Fruit fly (Drosophila melanogaster) whole organism, embryonic: ENCODE data around the gene Upf1.

ENCODE experiments used
- Bdp1 ChIP-seq: fragments of 200-800 bp; sonication (Bioruptor generic); optimal IDR thresholded peaks from 3 replicates; lab custom pipeline; 2016; ENCODE audit warnings: missing biosample characterization, missing genetic modification characterization
- CG11696 ChIP-seq: fragments of 200-800 bp; sonication (Bioruptor generic); IDR thresholded peaks from 2 replicates; pipeline ENCODE4 v1.3.6; 2022; ENCODE audit warnings: missing biosample characterization, missing genetic modification characterization
- CG11723 ChIP-seq: fragments of 200-800 bp; sonication (Bioruptor generic); optimal IDR thresholded peaks from 2 replicates; lab custom pipeline; 2017; ENCODE audit warnings: missing biosample characterization, mild to moderate bottlenecking, missing genetic modification characterization
- CG12071 ChIP-seq: fragments of 200-800 bp; sonication (Bioruptor generic); optimal IDR thresholded peaks from 3 replicates; lab custom pipeline; 2018; ENCODE audit warnings: missing biosample characterization, mild to moderate bottlenecking, missing genetic modification characterization
- CG12769 ChIP-seq: fragments of 200-800 bp; sonication (Bioruptor generic); optimal IDR thresholded peaks from 2 replicates; lab custom pipeline; 2019; ENCODE audit warnings: missing biosample characterization, mild to moderate bottlenecking, missing genetic modification characterization, moderate library complexity
- CG14667 ChIP-seq: fragments of 200-800 bp; sonication (Bioruptor generic); IDR thresholded peaks from 2 replicates; pipeline ENCODE4 v1.3.6; 2022; ENCODE audit warnings: missing biosample characterization, missing genetic modification characterization
- CG14860 ChIP-seq: fragments of 200-800 bp; sonication (Bioruptor generic); IDR thresholded peaks from 3 replicates; pipeline ENCODE4 v1.3.6; 2022; ENCODE audit warnings: missing biosample characterization, missing genetic modification characterization; ENCODE audit not compliant: partially characterized antibody
- CG1529 ChIP-seq: fragments of 200-800 bp; sonication (Bioruptor generic); optimal IDR thresholded peaks from 3 replicates; lab custom pipeline; 2018; ENCODE audit warnings: missing biosample characterization, missing genetic modification characterization
- CG1603 ChIP-seq: fragments of 200-800 bp; sonication (Bioruptor generic); optimal IDR thresholded peaks from 2 replicates; lab custom pipeline; 2019; ENCODE audit warnings: missing biosample characterization, mild to moderate bottlenecking, missing genetic modification characterization, moderate library complexity
- CG16815 ChIP-seq: fragments of 200-800 bp; sonication (Bioruptor generic); optimal IDR thresholded peaks from 3 replicates; lab custom pipeline; 2017; ENCODE audit warnings: missing biosample characterization, mild to moderate bottlenecking, missing genetic modification characterization
- CG16863 ChIP-seq: fragments of 200-800 bp; sonication (Bioruptor generic); optimal IDR thresholded peaks from 3 replicates; lab custom pipeline; 2016; ENCODE audit warnings: missing biosample characterization, missing genetic modification characterization
- CG17361 ChIP-seq: fragments of 200-800 bp; sonication (Bioruptor generic); IDR thresholded peaks from 3 replicates; pipeline ENCODE4 v1.3.6; 2022; ENCODE audit warnings: missing biosample characterization, missing genetic modification characterization
- CG17612 ChIP-seq: fragments of 200-800 bp; sonication (Bioruptor generic); IDR thresholded peaks from 2 replicates; pipeline ENCODE4 v1.3.6; 2022; ENCODE audit warnings: missing biosample characterization, missing genetic modification characterization
- CG1832 ChIP-seq: fragments of 200-800 bp; sonication (Bioruptor generic); optimal IDR thresholded peaks from 2 replicates; lab custom pipeline; 2017; ENCODE audit warnings: missing biosample characterization, mild to moderate bottlenecking, missing genetic modification characterization, inconsistent platforms
- CG2116 ChIP-seq: fragments of 200-800 bp; sonication (Bioruptor generic); optimal IDR thresholded peaks from 3 replicates; lab custom pipeline; 2018; ENCODE audit warnings: missing biosample characterization, mild to moderate bottlenecking, missing genetic modification characterization
- CG2712 ChIP-seq: fragments of 200-800 bp; optimal IDR thresholded peaks from 3 replicates; lab custom pipeline; 2019; ENCODE audit warnings: missing biosample characterization, mild to moderate bottlenecking, missing genetic modification characterization, moderate library complexity
- CG30431 ChIP-seq: fragments of 200-800 bp; sonication (Bioruptor generic); optimal IDR thresholded peaks from 2 replicates; lab custom pipeline; 2017; ENCODE audit warnings: missing biosample characterization, missing genetic modification characterization
- CG31441 ChIP-seq: fragments of 200-800 bp; sonication (Bioruptor generic); IDR thresholded peaks from 2 replicates; pipeline ENCODE4 v1.3.6; 2022; ENCODE audit warnings: missing biosample characterization, missing genetic modification characterization
- CG32772 ChIP-seq: fragments of 200-800 bp; sonication (Bioruptor generic); IDR thresholded peaks from 2 replicates; pipeline ENCODE4 v1.3.6; 2022; ENCODE audit warnings: missing biosample characterization, missing genetic modification characterization
- CG3281 ChIP-seq: fragments of 200-800 bp; sonication (Bioruptor generic); optimal IDR thresholded peaks from 3 replicates; lab custom pipeline; 2017; ENCODE audit warnings: missing biosample characterization, mild to moderate bottlenecking, missing genetic modification characterization
- CG42726 ChIP-seq: fragments of 200-800 bp; sonication (Bioruptor generic); IDR thresholded peaks from 2 replicates; pipeline ENCODE4 v1.3.6; 2022; ENCODE audit warnings: missing biosample characterization, missing genetic modification characterization; ENCODE audit not compliant: partially characterized antibody
- CG5953 ChIP-seq: fragments of 200-800 bp; sonication (Bioruptor generic); IDR thresholded peaks from 2 replicates; pipeline ENCODE4 v1.3.6; 2022; ENCODE audit warnings: missing biosample characterization, missing genetic modification characterization
- CG6654 ChIP-seq: fragments of 200-800 bp; sonication (Bioruptor generic); optimal IDR thresholded peaks from 2 replicates; lab custom pipeline; 2017; ENCODE audit warnings: missing biosample characterization, mild to moderate bottlenecking, missing genetic modification characterization
- CG7987 ChIP-seq: fragments of 200-800 bp; sonication (Bioruptor generic); optimal IDR thresholded peaks from 2 replicates; lab custom pipeline; 2018; ENCODE audit warnings: missing biosample characterization, mild to moderate bottlenecking, missing genetic modification characterization, moderate library complexity
- CG8924 ChIP-seq: fragments of 200-800 bp; optimal IDR thresholded peaks from 3 replicates; lab custom pipeline; 2019; ENCODE audit warnings: missing biosample characterization, mild to moderate bottlenecking, missing genetic modification characterization, moderate library complexity
- CG9609 ChIP-seq: fragments of 200-800 bp; sonication (Bioruptor generic); optimal IDR thresholded peaks from 3 replicates; lab custom pipeline; 2016; ENCODE audit warnings: missing biosample characterization, missing genetic modification characterization
- CG9876 ChIP-seq: fragments of 200-800 bp; sonication (Bioruptor generic); optimal IDR thresholded peaks from 2 replicates; lab custom pipeline; 2016; ENCODE audit warnings: missing biosample characterization, missing genetic modification characterization
- CG9932 ChIP-seq: fragments of 200-800 bp; sonication (Bioruptor generic); IDR thresholded peaks from 2 replicates; pipeline ENCODE4 v1.3.6; 2022; ENCODE audit warnings: missing biosample characterization, missing genetic modification characterization
- CoRest ChIP-seq: fragments of 200-800 bp; sonication (Bioruptor generic); optimal IDR thresholded peaks from 3 replicates; lab custom pipeline; 2018; ENCODE audit warnings: missing biosample characterization, mild to moderate bottlenecking, missing genetic modification characterization, moderate library complexity
- Dref ChIP-seq: fragments of 200-800 bp; sonication (Bioruptor generic); IDR thresholded peaks from 2 replicates; pipeline ENCODE4 v1.3.6; 2022; ENCODE audit warnings: missing biosample characterization, missing genetic modification characterization
- Lhr ChIP-seq: fragments of 200-800 bp; sonication (Bioruptor generic); optimal IDR thresholded peaks from 3 replicates; lab custom pipeline; 2017; ENCODE audit warnings: mild to moderate bottlenecking, missing biosample characterization, missing genetic modification reagents, missing genetic modification characterization
- Rx ChIP-seq: fragments of 200-800 bp; sonication (Bioruptor generic); IDR thresholded peaks from 2 replicates; pipeline ENCODE4 v1.3.6; 2022; ENCODE audit warnings: missing biosample characterization, missing genetic modification characterization
- al ChIP-seq: fragments of 200-800 bp; sonication (Bioruptor generic); IDR thresholded peaks from 2 replicates; pipeline ENCODE4 v1.3.6; 2022; ENCODE audit warnings: missing biosample characterization, missing genetic modification characterization
- ato ChIP-seq: fragments of 200-800 bp; sonication (Bioruptor generic); IDR thresholded peaks from 2 replicates; pipeline ENCODE4 v1.3.6; 2022; ENCODE audit warnings: missing biosample characterization, missing genetic modification characterization; ENCODE audit not compliant: partially characterized antibody
- chn ChIP-seq: fragments of 200-800 bp; sonication (Bioruptor generic); optimal IDR thresholded peaks from 2 replicates; lab custom pipeline; 2016; ENCODE audit warnings: missing biosample characterization, missing genetic modification characterization
- crp ChIP-seq, 2 experiments: fragments of 200-800 bp; sonication (Bioruptor generic); optimal IDR thresholded peaks; 2 replicates in 1 of 2; 3 replicates in 1 of 2; lab custom pipeline; 2017; ENCODE audit warnings: missing biosample characterization in 2 of 2, missing genetic modification characterization in 2 of 2, mild to moderate bottlenecking in 1 of 2, moderate library complexity in 1 of 2
- dmrt99B ChIP-seq: fragments of 200-800 bp; sonication (Bioruptor generic); optimal IDR thresholded peaks from 2 replicates; lab custom pipeline; 2018; ENCODE audit warnings: missing biosample characterization, mild to moderate bottlenecking, missing genetic modification characterization, moderate library complexity
- ems ChIP-seq: fragments of 200-800 bp; sonication (Bioruptor generic); optimal IDR thresholded peaks from 3 replicates; lab custom pipeline; 2016; ENCODE audit warnings: missing biosample characterization, missing genetic modification characterization
- exex ChIP-seq: fragments of 200-800 bp; sonication (Bioruptor generic); optimal IDR thresholded peaks from 4 replicates; lab custom pipeline; 2018; ENCODE audit warnings: missing biosample characterization, mild to moderate bottlenecking, missing genetic modification characterization, moderate library complexity
- gce ChIP-seq: fragments of 200-800 bp; sonication (Bioruptor generic); IDR thresholded peaks from 3 replicates; pipeline ENCODE4 v1.3.6; 2022; ENCODE audit warnings: missing biosample characterization, missing genetic modification characterization
- hbn ChIP-seq: fragments of 200-800 bp; sonication (Bioruptor generic); IDR thresholded peaks from 2 replicates; pipeline ENCODE4 v1.3.6; 2022; ENCODE audit warnings: missing biosample characterization, missing genetic modification characterization; ENCODE audit not compliant: partially characterized antibody
- jigr1 ChIP-seq: fragments of 200-800 bp; sonication (Bioruptor generic); IDR thresholded peaks from 3 replicates; pipeline ENCODE4 v1.3.6; 2022; ENCODE audit warnings: missing biosample characterization, missing genetic modification characterization
- mirr ChIP-seq: fragments of 200-800 bp; sonication (Bioruptor generic); optimal IDR thresholded peaks from 3 replicates; lab custom pipeline; 2018; ENCODE audit warnings: missing biosample characterization, mild to moderate bottlenecking, missing genetic modification characterization
- nmo ChIP-seq: fragments of 200-800 bp; sonication (Bioruptor generic); optimal IDR thresholded peaks from 2 replicates; lab custom pipeline; 2018; ENCODE audit warnings: missing biosample characterization, mild to moderate bottlenecking, missing genetic modification characterization, moderate library complexity
- pzg ChIP-seq: fragments of 200-800 bp; sonication (Bioruptor generic); optimal IDR thresholded peaks from 3 replicates; lab custom pipeline; 2018; ENCODE audit warnings: missing biosample characterization, mild to moderate bottlenecking, missing genetic modification characterization, moderate library complexity
- slou ChIP-seq: fragments of 200-800 bp; sonication (Bioruptor generic); optimal IDR thresholded peaks from 3 replicates; lab custom pipeline; 2016; ENCODE audit warnings: missing biosample characterization, missing genetic modification characterization
- so ChIP-seq: fragments of 200-800 bp; sonication (Bioruptor generic); IDR thresholded peaks from 3 replicates; pipeline ENCODE4 v1.3.6; 2022; ENCODE audit warnings: missing biosample characterization, missing genetic modification characterization
- tap ChIP-seq: fragments of 200-800 bp; optimal IDR thresholded peaks from 3 replicates; lab custom pipeline; 2019; ENCODE audit warnings: missing biosample characterization, mild to moderate bottlenecking, missing genetic modification characterization, moderate library complexity
- trem ChIP-seq: fragments of 200-800 bp; optimal IDR thresholded peaks from 3 replicates; lab custom pipeline; 2019; ENCODE audit warnings: missing biosample characterization, mild to moderate bottlenecking, missing genetic modification characterization, moderate library complexity
- ttk ChIP-seq: fragments of 200-800 bp; sonication (Bioruptor generic); IDR thresholded peaks from 2 replicates; pipeline ENCODE4 v2.1.2; 2022; ENCODE audit warnings: missing biosample characterization, missing genetic modification characterization
- wor ChIP-seq: fragments of 200-800 bp; sonication (Bioruptor generic); IDR thresholded peaks from 2 replicates; pipeline ENCODE4 v1.3.6; 2022; ENCODE audit warnings: missing biosample characterization, missing genetic modification characterization

The Upf1 gene

DNA sequence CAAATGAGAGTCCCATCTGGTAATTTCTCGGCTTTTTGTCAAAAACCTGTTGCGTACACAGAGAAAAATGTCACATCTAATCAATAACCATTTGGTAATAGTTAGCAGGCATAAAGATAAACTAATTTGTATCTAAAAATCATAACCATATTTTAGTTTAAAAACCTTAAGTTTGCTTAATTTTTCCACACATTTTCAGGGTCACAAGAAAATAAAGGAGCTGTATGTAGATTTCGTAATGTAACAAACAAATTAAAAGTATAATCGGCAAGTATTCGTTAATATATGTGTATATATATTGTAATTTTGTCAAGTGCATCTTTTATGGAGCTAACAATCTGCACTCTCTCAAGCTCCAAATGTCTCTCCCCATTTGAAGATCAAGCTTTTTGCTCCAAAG is 15.8 kb upstream of the Upf1 start (continued):
- TF ChIP-seq CG1832 (no peak), wor (GFP tag; lab: Robert Waterston, UW) (peak; percentile 83), CG12769 (tag; lab: Kevin White, UChicago) (peak; percentile 82), CG17612 (peak; percentile 62), ttk (peak; percentile 87), mirr (peak; percentile 52), nmo (GFP tag; lab: Kevin White, UChicago) (peak; percentile 97), CG31441 (GFP tag; lab: Robert Waterston, UW) (peak; percentile 96), dmrt99B (tag; lab: Kevin White, UChicago) (peak; percentile 95), ems (GFP tag; lab: Kevin White, UChicago) (peak; percentile 60), CG14860 (GFP tag; lab: Robert Waterston, UW) (no peak), exex (tag; lab: Kevin White, UChicago) (peak; percentile 65), CG14667 (GFP tag; lab: Robert Waterston, UW) (peak; percentile 74), CoRest (tag; lab: Kevin White, UChicago) (peak; percentile 96), CG2712 (tag; lab: Kevin White, UChicago) (peak; percentile 96), CG11723 (GFP tag; lab: Kevin White, UChicago) (peak; percentile 77), CG3281 (GFP tag; lab: Kevin White, UChicago) (peak; percentile 90), CG9876 (peak; percentile 14), trem (tag; lab: Kevin White, UChicago) (peak; percentile 79), jigr1 (peak; percentile 77; the same call in 1 of the 3 replicates), CG32772 (GFP tag; lab: Robert Waterston, UW) (peak; percentile 84), ato (no peak), pzg (GFP tag; lab: Kevin White, UChicago) (no peak), crp (GFP tag; optimal IDR thresholded peaks at IDR 0.05; lab: Kevin White, UChicago) (peak in 1 of 2 experiments; percentile 45), Bdp1 (GFP tag; lab: Kevin White, UChicago) (peak; percentile 25), CG6654 (GFP tag; lab: Kevin White, UChicago) (peak; percentile 63), CG12071 (GFP tag; lab: Kevin White, UChicago) (peak; percentile 83), slou (GFP tag; lab: Kevin White, UChicago) (peak; percentile 86), CG16815 (peak; percentile 65), CG9609 (GFP tag; lab: Kevin White, UChicago) (peak; percentile 41), CG5953 (GFP tag; lab: Robert Waterston, UW) (peak; percentile 73; the same call in 1 of the 2 replicates), Rx (GFP tag; lab: Robert Waterston, UW) (peak; percentile 59; the same call in 1 of the 2 replicates), hbn (no peak), CG11696 (GFP tag; lab: Robert Waterston, UW) (peak; percentile 53), tap (tag; lab: Kevin White, UChicago) (peak; percentile 88), chn (GFP tag; lab: Kevin White, UChicago) (peak; percentile 69), so (GFP tag; lab: Robert Waterston, UW) (peak; percentile 86), Dref (GFP tag; lab: Robert Waterston, UW) (no peak), Lhr (GFP tag; lab: Kevin White, UChicago) (peak; percentile 58), CG1529 (GFP tag; lab: Kevin White, UChicago) (peak; percentile 84), CG7987 (GFP tag; lab: Kevin White, UChicago) (peak; percentile 66), CG17361 (peak; percentile 98), CG2116 (GFP tag; lab: Kevin White, UChicago) (peak; percentile 63), al (GFP tag; lab: Robert Waterston, UW) (peak; percentile 84), CG30431 (peak; percentile 49), gce (peak; percentile 74; the same call in 2 of the 3 replicates), CG8924 (tag; lab: Kevin White, UChicago) (peak; percentile 95), CG9932 (peak; percentile 86), CG42726 (GFP tag; lab: Robert Waterston, UW) (no peak), CG1603 (peak; percentile 54), CG16863 (GFP tag; lab: Kevin White, UChicago) (peak; percentile 48)
